Worm (Caenorhabditis elegans) whole organism, late embryonic: ENCODE results near the gene toe-1.

Source experiments
- fax-1 ChIP-seq: sonication (generic microtip); optimal IDR thresholded peaks from 2 replicates; lab custom pipeline; 2016; ENCODE audit warnings: missing genotype, missing genetic modification characterization, missing compliant biosample characterization
- hlh-15 ChIP-seq: sonication (generic microtip); optimal IDR thresholded peaks from 2 replicates; lab custom pipeline; 2016; ENCODE audit warnings: missing genetic modification characterization, missing compliant biosample characterization
- pros-1 ChIP-seq: fragments of 150-350 bp; optimal IDR thresholded peaks from 2 replicates; lab custom pipeline; 2014; ENCODE audit warnings: missing biosample characterization, missing genetic modification reagents, missing genetic modification characterization

Gene toe-1

ce11 chrII:4482021-4482420 is 57.1 kb downstream of the toe-1 start, which contains the start of gene T05C1.2:
TSS of gene T05C1.2 (minus strand) at chrII:4482121.
- TF ChIP-seq fax-1 (no peak), hlh-15 (no peak), pros-1 (tag; lab: Kevin White, UChicago) (no peak)
